Worm (Caenorhabditis elegans) whole organism, young adult: Measurements from ENCODE around the gene gpla-1.

ENCODE experiments used
- B0035.1 ChIP-seq: sonication (generic microtip); optimal IDR thresholded peaks from 2 replicates; lab custom pipeline; 2016; ENCODE audit warnings: missing genetic modification characterization, mild to moderate bottlenecking, missing compliant biosample characterization, missing genotype, missing genetic modification reagents
- C06A6.2 ChIP-seq: fragments of 200-800 bp; sonication (Bioruptor generic); conservative IDR thresholded peaks from 2 replicates; pipeline ENCODE4 v1.3.6; 2022; ENCODE audit warnings: missing genetic modification characterization, missing compliant biosample characterization
- F55B11.4 ChIP-seq: sonication (generic microtip); optimal IDR thresholded peaks from 2 replicates; lab custom pipeline; 2016; ENCODE audit warnings: missing compliant biosample characterization, missing genetic modification characterization, borderline replicate concordance; ENCODE audit not compliant: insufficient read depth
- K11D2.4 ChIP-seq: fragments of 200-800 bp; sonication (Bioruptor generic); IDR thresholded peaks from 2 replicates; pipeline ENCODE4 v1.3.6; 2022; ENCODE audit warnings: missing genetic modification reagents, missing genetic modification characterization, missing compliant biosample characterization
- T07F8.4 ChIP-seq: sonication (generic microtip); optimal IDR thresholded peaks from 2 replicates; lab custom pipeline; 2016; ENCODE audit warnings: mild to moderate bottlenecking, missing genetic modification characterization, moderate library complexity, missing compliant biosample characterization
- Y79H2A.3 ChIP-seq: fragments of 200-800 bp; sonication (Bioruptor generic); conservative IDR thresholded peaks from 2 replicates; pipeline ENCODE4 v1.3.6; 2022; ENCODE audit warnings: missing genetic modification reagents, missing genetic modification characterization, missing compliant biosample characterization
- Y95B8A.8 ChIP-seq: fragments of 200-800 bp; sonication (Bioruptor generic); IDR thresholded peaks from 2 replicates; pipeline ENCODE4 v1.3.6; 2022; ENCODE audit warnings: missing genetic modification reagents, missing genetic modification characterization, missing compliant biosample characterization
- ama-1 ChIP-seq, 3 experiments: fragments of 150-350 bp in 1 of 3; sonication (generic microtip) in 2 of 3; optimal IDR thresholded peaks; 2 replicates each; lab custom pipeline; 2014 to 2018; ENCODE audit warnings: missing biosample characterization in 2 of 3, missing genetic modification characterization in 2 of 3, missing genetic modification reagents in 2 of 3
- aptf-2 ChIP-seq: fragments of 200-800 bp; sonication (Bioruptor generic); conservative IDR thresholded peaks from 2 replicates; pipeline ENCODE4 v1.3.6; 2022; ENCODE audit warnings: missing genetic modification reagents, missing genetic modification characterization, missing compliant biosample characterization
- attf-5 ChIP-seq: fragments of 200-800 bp; sonication (Bioruptor generic); optimal IDR thresholded peaks from 2 replicates; lab custom pipeline; 2018; ENCODE audit warnings: mild to moderate bottlenecking, missing genetic modification characterization, missing compliant biosample characterization
- bed-1 ChIP-seq: fragments of 200-800 bp; sonication (Bioruptor generic); IDR thresholded peaks from 2 replicates; pipeline ENCODE4 v1.3.6; 2022; ENCODE audit warnings: missing genetic modification reagents, missing genetic modification characterization, missing compliant biosample characterization
- bed-2 ChIP-seq: fragments of 200-800 bp; sonication (Bioruptor generic); IDR thresholded peaks from 2 replicates; pipeline ENCODE4 v1.3.6; 2022; ENCODE audit warnings: missing genetic modification reagents, missing genetic modification characterization, missing compliant biosample characterization
- ccch-3 ChIP-seq: fragments of 200-800 bp; sonication (Bioruptor generic); optimal IDR thresholded peaks from 2 replicates; lab custom pipeline; 2018; ENCODE audit warnings: mild to moderate bottlenecking, missing genetic modification characterization, missing compliant biosample characterization
- cebp-1 ChIP-seq, 2 experiments: fragments of 200-800 bp in 1 of 2; sonication (Bioruptor generic) in 1 of 2; sonication (generic microtip) in 1 of 2; IDR thresholded peaks in 1 of 2; optimal IDR thresholded peaks in 1 of 2; 2 replicates each; pipeline versions ENCODE4 v1.3.6 to Lab custom; 2017 to 2022; ENCODE audit warnings: missing compliant biosample characterization in 2 of 2, missing genetic modification characterization in 2 of 2, mild to moderate bottlenecking in 1 of 2, missing genetic modification reagents in 1 of 2, moderate library complexity in 1 of 2
- ceh-27 ChIP-seq: fragments of 200-800 bp; sonication (Bioruptor generic); optimal IDR thresholded peaks from 2 replicates; lab custom pipeline; 2018; ENCODE audit warnings: mild to moderate bottlenecking, missing genetic modification characterization, moderate library complexity, missing compliant biosample characterization
- chd-7 ChIP-seq: sonication (generic microtip); optimal IDR thresholded peaks from 2 replicates; lab custom pipeline; 2016; ENCODE audit warnings: mild to moderate bottlenecking, missing genetic modification characterization, moderate library complexity, missing compliant biosample characterization
- dpl-1 ChIP-seq: fragments of 150-350 bp; optimal IDR thresholded peaks from 2 replicates; lab custom pipeline; 2014; ENCODE audit warnings: missing biosample characterization, missing genetic modification reagents, missing genetic modification characterization
- efl-1 ChIP-seq: fragments of 150-350 bp; optimal IDR thresholded peaks from 2 replicates; lab custom pipeline; 2014; ENCODE audit warnings: missing biosample characterization, missing genetic modification reagents, missing genetic modification characterization
- egrh-3 ChIP-seq: fragments of 200-800 bp; sonication (Bioruptor generic); IDR thresholded peaks from 2 replicates; pipeline ENCODE4 v1.3.6; 2022; ENCODE audit warnings: missing genetic modification reagents, missing genetic modification characterization, missing compliant biosample characterization
- him-1 ChIP-seq: sonication (generic microtip); optimal IDR thresholded peaks from 2 replicates; lab custom pipeline; 2016; ENCODE audit warnings: missing genotype, missing genetic modification reagents, missing genetic modification characterization, missing compliant biosample characterization
- hmg-1.2 ChIP-seq: fragments of 200-800 bp; sonication (Bioruptor generic); IDR thresholded peaks from 2 replicates; pipeline ENCODE4 v1.3.6; 2022; ENCODE audit warnings: missing genetic modification reagents, missing genetic modification characterization, missing compliant biosample characterization
- hsf-1 ChIP-seq: fragments of 200-800 bp; sonication (Bioruptor generic); IDR thresholded peaks from 2 replicates; pipeline ENCODE4 v1.3.6; 2022; ENCODE audit warnings: missing genetic modification reagents, missing genetic modification characterization, missing compliant biosample characterization
- lag-1 ChIP-seq: fragments of 200-800 bp; sonication (Bioruptor generic); IDR thresholded peaks from 2 replicates; pipeline ENCODE4 v1.3.6; 2022; ENCODE audit warnings: missing genetic modification reagents, missing genetic modification characterization, missing compliant biosample characterization
- lin-35 ChIP-seq, 3 experiments: fragments of 150-350 bp in 2 of 3; sonication (generic microtip) in 1 of 3; optimal IDR thresholded peaks; 2 replicates each; lab custom pipeline; 2014 to 2018; ENCODE audit warnings: missing biosample characterization in 3 of 3, missing genetic modification characterization in 3 of 3, missing genetic modification reagents in 3 of 3
- lin-54 ChIP-seq: fragments of 200-800 bp; sonication (Bioruptor generic); optimal IDR thresholded peaks from 2 replicates; lab custom pipeline; 2018; ENCODE audit warnings: mild to moderate bottlenecking, missing genetic modification characterization, missing compliant biosample characterization
- madf-3 ChIP-seq: fragments of 200-800 bp; sonication (Bioruptor generic); IDR thresholded peaks from 2 replicates; pipeline ENCODE4 v1.3.6; 2022; ENCODE audit warnings: missing genetic modification reagents, missing genetic modification characterization, missing compliant biosample characterization
- madf-8 ChIP-seq: fragments of 200-800 bp; sonication (Bioruptor generic); conservative IDR thresholded peaks from 2 replicates; pipeline ENCODE4 v1.3.6; 2022; ENCODE audit warnings: missing genetic modification reagents, missing genetic modification characterization, missing compliant biosample characterization
- nfya-1 ChIP-seq: sonication (generic microtip); optimal IDR thresholded peaks from 2 replicates; lab custom pipeline; 2017; ENCODE audit warnings: antibody characterized with exemption, missing compliant biosample characterization, missing genetic modification characterization, borderline replicate concordance; ENCODE audit not compliant: insufficient read depth
- nfya-2 ChIP-seq: fragments of 200-800 bp; sonication (Bioruptor generic); IDR thresholded peaks from 2 replicates; pipeline ENCODE4 v1.3.6; 2022; ENCODE audit warnings: missing genetic modification reagents, missing genetic modification characterization, missing compliant biosample characterization
- nhr-27 ChIP-seq: fragments of 200-800 bp; sonication (Bioruptor generic); optimal IDR thresholded peaks from 2 replicates; lab custom pipeline; 2018; ENCODE audit warnings: mild to moderate bottlenecking, missing genetic modification characterization, moderate library complexity, missing compliant biosample characterization
- nhr-80 ChIP-seq: sonication (generic microtip); optimal IDR thresholded peaks from 2 replicates; lab custom pipeline; 2016; ENCODE audit warnings: missing genetic modification characterization, missing compliant biosample characterization
- repo-1 ChIP-seq: sonication (generic microtip); optimal IDR thresholded peaks from 2 replicates; lab custom pipeline; 2017; ENCODE audit warnings: mild to moderate bottlenecking, missing genetic modification characterization, missing compliant biosample characterization
- snpc-3.4 ChIP-seq: sonication (generic microtip); optimal IDR thresholded peaks from 2 replicates; lab custom pipeline; 2017; ENCODE audit warnings: missing genetic modification characterization, mild to moderate bottlenecking, missing compliant biosample characterization, antibody characterized with exemption, moderate library complexity, missing genotype, missing genetic modification reagents
- tbp1 ChIP-seq: fragments of 200-800 bp; sonication (Bioruptor generic); optimal IDR thresholded peaks from 2 replicates; lab custom pipeline; 2018; ENCODE audit warnings: mild to moderate bottlenecking, missing genetic modification characterization, missing compliant biosample characterization
- ztf-28 ChIP-seq: fragments of 200-800 bp; sonication (Bioruptor generic); IDR thresholded peaks from 2 replicates; pipeline ENCODE4 v1.3.6; 2022; ENCODE audit warnings: missing genetic modification reagents, missing genetic modification characterization, missing compliant biosample characterization

gpla-1 gene

ce11 chrV:11896322-11896898, 41.2 kb downstream of the gpla-1 start (continued):
- peak; percentile 52 for TF ChIP-seq dpl-1 (GFP tag; lab: Kevin White, UChicago)
- TF ChIP-seq ztf-28 (GFP tag; lab: Robert Waterston, UW): 0 out of 2 replicates have a peak, but pooled peaks have one; percentile 39
- no peak; the same call in 1 of the 2 replicates for TF ChIP-seq egrh-3
- peak; percentile 9 for TF ChIP-seq ceh-27 (GFP tag; lab: Kevin White, UChicago)
- TF ChIP-seq attf-5 (GFP tag; lab: Kevin White, UChicago): peak; percentile 53
- TF ChIP-seq aptf-2 (GFP tag; lab: Robert Waterston, UW): 0 out of 2 replicates have a peak, but pooled peaks have one; percentile 17
- no peak for TF ChIP-seq K11D2.4
- TF ChIP-seq cebp-1 (GFP tag; IDR thresholded peaks at IDR 0.05; lab: Robert Waterston, UW): no peak
- peak; percentile 45 for TF ChIP-seq cebp-1 (tag; optimal IDR thresholded peaks at IDR 0.05; lab: Kevin White, UChicago)
- peak; percentile 76 for TF ChIP-seq madf-8 (GFP tag; lab: Robert Waterston, UW)
- TF ChIP-seq lin-35 (GFP tag; optimal IDR thresholded peaks at IDR 0.05; lab: Kevin White, UChicago): peak in 1 of 3 experiments; percentile 32
- TF ChIP-seq F55B11.4 (tag; lab: Kevin White, UChicago): no peak
- peak; percentile 40 for TF ChIP-seq hmg-1.2 (GFP tag; lab: Robert Waterston, UW)
- no peak for TF ChIP-seq tbp1 (GFP tag; lab: Kevin White, UChicago)
- TF ChIP-seq hsf-1 (GFP tag; lab: Robert Waterston, UW): peak; percentile 62; the same call in 1 of the 2 replicates
- peak; percentile 36 for TF ChIP-seq snpc-3.4 (tag; lab: Kevin White, UChicago)
- TF ChIP-seq bed-2 (GFP tag; lab: Robert Waterston, UW): 0 out of 2 replicates have a peak, but pooled peaks have one; percentile 14
- TF ChIP-seq bed-1 (GFP tag; lab: Robert Waterston, UW): no peak
- TF ChIP-seq T07F8.4: no peak
- no peak for TF ChIP-seq ccch-3 (GFP tag; lab: Kevin White, UChicago)
- TF ChIP-seq efl-1 (GFP tag; lab: Kevin White, UChicago): peak; percentile 91
- peak; percentile 62 for TF ChIP-seq nhr-80
- TF ChIP-seq lin-54 (GFP tag; lab: Kevin White, UChicago): peak; percentile 64
- TF ChIP-seq madf-3 (GFP tag; lab: Robert Waterston, UW): 0 out of 2 replicates have a peak, but pooled peaks have one; percentile 62

DNA sequence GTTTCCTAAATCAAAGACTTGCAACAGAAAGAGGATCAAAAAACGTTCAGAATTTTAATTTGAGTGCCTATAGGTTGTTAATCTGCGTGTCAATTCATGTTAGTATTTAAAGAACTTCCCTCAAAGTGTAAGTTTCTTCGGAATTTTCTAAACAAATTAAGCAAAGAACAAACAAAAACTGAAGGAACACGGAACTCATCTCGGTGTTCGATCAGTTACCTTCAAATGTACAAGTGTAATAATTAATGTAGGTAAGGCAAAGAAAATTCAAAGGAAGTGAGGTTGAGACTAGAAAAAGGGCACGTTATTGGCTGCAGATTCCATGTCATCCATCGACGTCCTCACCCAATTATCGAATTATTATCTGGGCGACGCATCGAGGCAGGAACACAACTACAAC, 43.6 kb downstream of the gpla-1 start, which contains the start of gene K12G11.6:
TSS of gene K12G11.6 (plus strand) at position 357 of the 400 bp plus-strand sequence.
- TF ChIP-seq nhr-27: no peak
- TF ChIP-seq tbp1 (GFP tag; lab: Kevin White, UChicago): no peak
- TF ChIP-seq nfya-1: no peak
- no peak for TF ChIP-seq repo-1 (tag; lab: Kevin White, UChicago)
- TF ChIP-seq egrh-3: no peak
- TF ChIP-seq lag-1 (GFP tag; lab: Robert Waterston, UW): no peak
- TF ChIP-seq Y79H2A.3 (GFP tag; lab: Robert Waterston, UW): no peak
- no peak for TF ChIP-seq him-1 (tag; lab: Kevin White, UChicago)
- TF ChIP-seq attf-5 (GFP tag; lab: Kevin White, UChicago): no peak
- TF ChIP-seq B0035.1 (tag; lab: Kevin White, UChicago): no peak
- no peak for TF ChIP-seq nfya-2 (GFP tag; lab: Robert Waterston, UW)
- TF ChIP-seq chd-7 (tag; lab: Kevin White, UChicago): no peak
- TF ChIP-seq hsf-1 (GFP tag; lab: Robert Waterston, UW): no peak
- no peak for TF ChIP-seq ama-1 (optimal IDR thresholded peaks at IDR 0.05; lab: Kevin White, UChicago)
- TF ChIP-seq ama-1 (GFP tag; optimal IDR thresholded peaks at IDR 0.05; lab: Kevin White, UChicago): no peak
- no peak for TF ChIP-seq Y95B8A.8
- no peak for TF ChIP-seq C06A6.2 (GFP tag; lab: Robert Waterston, UW)
